Worm (Caenorhabditis elegans) whole organism, late embryonic: ENCODE measurements around the gene acr-15.

Experiments
- C08G9.2 ChIP-seq: sonication (generic microtip); optimal IDR thresholded peaks from 2 replicates; lab custom pipeline; 2016; ENCODE audit warnings: mild to moderate bottlenecking, missing genetic modification characterization, moderate library complexity, missing compliant biosample characterization
- C38D4.7 ChIP-seq: fragments of 200-800 bp; sonication (Bioruptor generic); optimal IDR thresholded peaks from 2 replicates; lab custom pipeline; 2018; ENCODE audit warnings: mild to moderate bottlenecking, missing genetic modification characterization, moderate library complexity, missing compliant biosample characterization
- K02D7.2 ChIP-seq: sonication (generic microtip); optimal IDR thresholded peaks from 2 replicates; lab custom pipeline; 2017; ENCODE audit warnings: mild to moderate bottlenecking, missing genetic modification characterization, missing compliant biosample characterization
- K09A11.1 ChIP-seq: sonication (generic microtip); optimal IDR thresholded peaks from 2 replicates; lab custom pipeline; 2017; ENCODE audit warnings: antibody characterized with exemption, mild to moderate bottlenecking, missing genetic modification characterization, missing compliant biosample characterization; ENCODE audit not compliant: insufficient read depth
- T23F11.4 ChIP-seq: fragments of 200-800 bp; sonication (Bioruptor generic); optimal IDR thresholded peaks from 2 replicates; lab custom pipeline; 2018; ENCODE audit warnings: mild to moderate bottlenecking, missing genetic modification characterization, missing compliant biosample characterization
- Y22D7AL.16 ChIP-seq: sonication (generic microtip); optimal IDR thresholded peaks from 2 replicates; lab custom pipeline; 2016; ENCODE audit warnings: missing genetic modification characterization, missing compliant biosample characterization
- ahr-1 ChIP-seq: sonication (generic microtip); optimal IDR thresholded peaks from 2 replicates; lab custom pipeline; 2016; ENCODE audit warnings: missing genetic modification characterization, missing compliant biosample characterization
- ceh-14 ChIP-seq: sonication (generic microtip); optimal IDR thresholded peaks from 2 replicates; lab custom pipeline; 2016; ENCODE audit warnings: missing genotype, missing genetic modification characterization, missing compliant biosample characterization
- ceh-22 ChIP-seq: sonication (generic microtip); optimal IDR thresholded peaks from 2 replicates; lab custom pipeline; 2017; ENCODE audit warnings: missing biosample characterization, missing genetic modification characterization
- ceh-24 ChIP-seq: sonication (generic microtip); optimal IDR thresholded peaks from 2 replicates; lab custom pipeline; 2016; ENCODE audit warnings: mild to moderate bottlenecking, missing genetic modification characterization, missing compliant biosample characterization
- ceh-30 ChIP-seq: fragments of 150-350 bp; optimal IDR thresholded peaks from 2 replicates; lab custom pipeline; 2014; ENCODE audit warnings: missing biosample characterization, missing genetic modification characterization
- ceh-31 ChIP-seq: sonication (generic microtip); optimal IDR thresholded peaks from 2 replicates; lab custom pipeline; 2016; ENCODE audit warnings: missing genetic modification characterization, missing compliant biosample characterization
- ceh-48 ChIP-seq: sonication (generic microtip); optimal IDR thresholded peaks from 2 replicates; lab custom pipeline; 2016; ENCODE audit warnings: missing genetic modification characterization, inconsistent platforms, missing compliant biosample characterization
- ceh-9 ChIP-seq: sonication (generic microtip); optimal IDR thresholded peaks from 2 replicates; lab custom pipeline; 2016; ENCODE audit warnings: mild to moderate bottlenecking, missing genetic modification characterization, inconsistent platforms, missing compliant biosample characterization
- che-1 ChIP-seq: sonication (generic microtip); optimal IDR thresholded peaks from 2 replicates; lab custom pipeline; 2016; ENCODE audit warnings: mild to moderate bottlenecking, missing genetic modification characterization, missing compliant biosample characterization
- dmd-4 ChIP-seq: sonication (generic microtip); optimal IDR thresholded peaks from 2 replicates; lab custom pipeline; 2016; ENCODE audit warnings: borderline replicate concordance, missing genetic modification characterization, missing compliant biosample characterization
- eyg-1 ChIP-seq: sonication (generic microtip); optimal IDR thresholded peaks from 2 replicates; lab custom pipeline; 2016; ENCODE audit warnings: missing genotype, missing genetic modification characterization, missing compliant biosample characterization
- fkh-10 ChIP-seq: fragments of 150-350 bp; optimal IDR thresholded peaks from 2 replicates; lab custom pipeline; 2014; ENCODE audit warnings: missing biosample characterization, missing genetic modification reagents, missing genetic modification characterization
- hlh-30 ChIP-seq: sonication (generic microtip); optimal IDR thresholded peaks from 2 replicates; lab custom pipeline; 2017; ENCODE audit warnings: antibody characterized with exemption, missing genetic modification characterization, missing compliant biosample characterization; ENCODE audit not compliant: insufficient read depth
- hlh-6 ChIP-seq: sonication (generic microtip); optimal IDR thresholded peaks from 2 replicates; lab custom pipeline; 2016; ENCODE audit warnings: missing genotype, missing genetic modification characterization, missing compliant biosample characterization
- hlh-8 ChIP-seq: sonication (generic microtip); optimal IDR thresholded peaks from 2 replicates; lab custom pipeline; 2016; ENCODE audit warnings: missing genotype, missing genetic modification characterization, missing compliant biosample characterization
- lim-6 ChIP-seq: sonication (generic microtip); optimal IDR thresholded peaks from 2 replicates; lab custom pipeline; 2016; ENCODE audit warnings: missing genetic modification characterization, missing compliant biosample characterization
- madf-2 ChIP-seq: sonication (generic microtip); optimal IDR thresholded peaks from 2 replicates; lab custom pipeline; 2017; ENCODE audit warnings: missing genetic modification characterization, missing compliant biosample characterization
- mec-3 ChIP-seq: sonication (generic microtip); optimal IDR thresholded peaks from 2 replicates; lab custom pipeline; 2016; ENCODE audit warnings: borderline replicate concordance, missing genetic modification characterization, missing compliant biosample characterization
- nhr-11 ChIP-seq: fragments of 150-350 bp; optimal IDR thresholded peaks from 2 replicates; lab custom pipeline; 2014; ENCODE audit warnings: missing biosample characterization, missing genetic modification characterization
- npax-4 ChIP-seq: sonication (generic microtip); optimal IDR thresholded peaks from 2 replicates; lab custom pipeline; 2016; ENCODE audit warnings: missing genetic modification characterization, missing compliant biosample characterization
- odd-2 ChIP-seq: sonication (generic microtip); optimal IDR thresholded peaks from 2 replicates; lab custom pipeline; 2017; ENCODE audit warnings: antibody characterized with exemption, mild to moderate bottlenecking, missing genetic modification characterization, missing compliant biosample characterization
- pag-3 ChIP-seq: sonication (generic microtip); optimal IDR thresholded peaks from 2 replicates; lab custom pipeline; 2016; ENCODE audit warnings: missing compliant biosample characterization, missing genetic modification characterization, borderline replicate concordance
- pax-1 ChIP-seq: fragments of 150-350 bp; optimal IDR thresholded peaks from 2 replicates; lab custom pipeline; 2014; ENCODE audit warnings: missing biosample characterization, missing genetic modification characterization
- pha-2 ChIP-seq: sonication (generic microtip); optimal IDR thresholded peaks from 2 replicates; lab custom pipeline; 2017; ENCODE audit warnings: mild to moderate bottlenecking, missing genetic modification characterization, missing compliant biosample characterization
- pha-4 ChIP-seq: fragments of 150-350 bp; optimal IDR thresholded peaks from 2 replicates; lab custom pipeline; 2018; ENCODE audit warnings: missing biosample characterization, missing genetic modification reagents, missing genetic modification characterization
- pros-1 ChIP-seq: fragments of 150-350 bp; optimal IDR thresholded peaks from 2 replicates; lab custom pipeline; 2014; ENCODE audit warnings: missing biosample characterization, missing genetic modification reagents, missing genetic modification characterization
- ref-2 ChIP-seq: sonication (generic microtip); optimal IDR thresholded peaks from 2 replicates; lab custom pipeline; 2016; ENCODE audit warnings: missing genetic modification characterization, missing compliant biosample characterization
- rnt-1 ChIP-seq: sonication (generic microtip); optimal IDR thresholded peaks from 2 replicates; lab custom pipeline; 2016; ENCODE audit warnings: missing genetic modification characterization, missing compliant biosample characterization
- sdc-2 ChIP-seq: sonication (generic microtip); optimal IDR thresholded peaks from 2 replicates; lab custom pipeline; 2016; ENCODE audit warnings: missing genotype, missing genetic modification characterization, missing compliant biosample characterization
- sox-2 ChIP-seq: fragments of 200-800 bp; sonication (Bioruptor generic); IDR thresholded peaks from 2 replicates; pipeline ENCODE4 v1.3.6; 2022; ENCODE audit warnings: missing genetic modification reagents, missing genetic modification characterization, missing compliant biosample characterization
- tbx-7 ChIP-seq: sonication (generic microtip); optimal IDR thresholded peaks from 2 replicates; lab custom pipeline; 2016; ENCODE audit warnings: missing genotype, missing genetic modification characterization, missing compliant biosample characterization
- ttx-3 ChIP-seq: sonication (generic microtip); optimal IDR thresholded peaks from 2 replicates; lab custom pipeline; 2016; ENCODE audit warnings: missing genetic modification reagents, missing genetic modification characterization, missing compliant biosample characterization
- unc-42 ChIP-seq: sonication (generic microtip); optimal IDR thresholded peaks from 2 replicates; lab custom pipeline; 2016; ENCODE audit warnings: missing genotype, missing genetic modification characterization, missing compliant biosample characterization
- unc-55 ChIP-seq: sonication (generic microtip); optimal IDR thresholded peaks from 2 replicates; lab custom pipeline; 2017; ENCODE audit warnings: missing biosample characterization, missing genetic modification reagents, missing genetic modification characterization
- unc-86 ChIP-seq: sonication (generic microtip); optimal IDR thresholded peaks from 2 replicates; lab custom pipeline; 2016; ENCODE audit warnings: missing genetic modification characterization, missing compliant biosample characterization
- zip-5 ChIP-seq: sonication (generic microtip); optimal IDR thresholded peaks from 2 replicates; lab custom pipeline; 2016; ENCODE audit warnings: missing genetic modification characterization, missing compliant biosample characterization
- ztf-16 ChIP-seq: sonication (generic microtip); optimal IDR thresholded peaks from 2 replicates; lab custom pipeline; 2017; ENCODE audit warnings: missing genetic modification characterization, missing compliant biosample characterization

The acr-15 gene

DNA sequence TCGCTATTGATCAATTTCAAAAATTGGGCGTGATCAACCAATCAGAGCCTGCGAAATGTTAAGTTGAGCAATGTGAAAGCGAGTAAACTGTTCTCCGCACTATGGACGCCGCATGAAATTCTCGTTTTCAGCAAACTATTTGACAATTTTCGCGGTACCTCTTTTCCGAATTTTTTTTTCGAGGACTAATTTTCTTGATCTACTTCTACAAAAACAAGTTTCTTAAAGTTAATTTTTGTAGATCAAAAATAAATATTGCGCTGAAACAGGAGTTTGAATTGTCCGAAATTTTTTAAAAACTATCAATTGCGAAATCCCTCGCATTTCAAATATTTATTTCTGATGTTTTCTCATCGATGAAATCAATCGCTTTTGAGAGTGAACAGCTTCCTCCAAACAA, 34.8 kb upstream of the acr-15 start:
- TF ChIP-seq hlh-6 (tag; lab: Kevin White, UChicago) (no peak), npax-4 (tag; lab: Kevin White, UChicago) (no peak), pax-1 (no peak), K09A11.1 (tag; lab: Kevin White, UChicago) (no peak), K02D7.2 (tag; lab: Kevin White, UChicago) (no peak), hlh-30 (no peak), T23F11.4 (GFP tag; lab: Kevin White, UChicago) (no peak), C38D4.7 (GFP tag; lab: Kevin White, UChicago) (no peak), ceh-48 (tag; lab: Kevin White, UChicago) (no peak), pros-1 (tag; lab: Kevin White, UChicago) (no peak), odd-2 (tag; lab: Kevin White, UChicago) (no peak), ceh-9 (no peak), Y22D7AL.16 (tag; lab: Kevin White, UChicago) (no peak), sdc-2 (tag; lab: Kevin White, UChicago) (no peak), rnt-1 (no peak), ceh-24 (tag; lab: Kevin White, UChicago) (no peak), nhr-11 (tag; lab: Kevin White, UChicago) (no peak), tbx-7 (tag; lab: Kevin White, UChicago) (no peak)

DNA sequence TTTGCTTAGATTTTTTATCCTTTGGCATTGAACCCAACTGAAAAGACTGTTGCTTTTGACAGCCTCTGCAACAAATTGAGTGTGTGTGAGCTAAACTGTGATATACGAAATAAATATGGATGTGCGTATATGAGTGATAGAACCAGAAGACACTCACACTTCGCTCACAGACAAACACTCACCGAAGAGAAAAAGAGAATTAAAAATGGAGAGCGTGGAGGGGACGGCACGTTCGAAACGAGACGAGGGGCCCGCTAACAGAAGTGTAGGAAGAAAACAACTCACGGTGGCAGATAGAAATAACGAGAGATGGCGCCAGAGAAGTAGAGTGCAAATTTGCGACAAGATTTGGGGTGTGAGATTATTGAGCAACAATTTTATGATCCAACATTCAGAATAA, 34.2 kb upstream of the acr-15 start:
- TF ChIP-seq hlh-8 (tag; lab: Kevin White, UChicago): no peak
- TF ChIP-seq unc-86 (tag; lab: Kevin White, UChicago): no peak
- no peak for TF ChIP-seq mec-3
- TF ChIP-seq ref-2 (tag; lab: Kevin White, UChicago): no peak
- no peak for TF ChIP-seq unc-55
- TF ChIP-seq pha-4 (tag; lab: Kevin White, UChicago): no peak
- no peak for TF ChIP-seq dmd-4 (tag; lab: Kevin White, UChicago)
- no peak for TF ChIP-seq fkh-10 (GFP tag; lab: Kevin White, UChicago)
- TF ChIP-seq ceh-31: no peak
- TF ChIP-seq madf-2 (tag; lab: Kevin White, UChicago): no peak
- no peak for TF ChIP-seq pag-3 (tag; lab: Kevin White, UChicago)
- no peak for TF ChIP-seq ztf-16 (tag; lab: Kevin White, UChicago)
- TF ChIP-seq Y22D7AL.16 (tag; lab: Kevin White, UChicago): no peak

DNA sequence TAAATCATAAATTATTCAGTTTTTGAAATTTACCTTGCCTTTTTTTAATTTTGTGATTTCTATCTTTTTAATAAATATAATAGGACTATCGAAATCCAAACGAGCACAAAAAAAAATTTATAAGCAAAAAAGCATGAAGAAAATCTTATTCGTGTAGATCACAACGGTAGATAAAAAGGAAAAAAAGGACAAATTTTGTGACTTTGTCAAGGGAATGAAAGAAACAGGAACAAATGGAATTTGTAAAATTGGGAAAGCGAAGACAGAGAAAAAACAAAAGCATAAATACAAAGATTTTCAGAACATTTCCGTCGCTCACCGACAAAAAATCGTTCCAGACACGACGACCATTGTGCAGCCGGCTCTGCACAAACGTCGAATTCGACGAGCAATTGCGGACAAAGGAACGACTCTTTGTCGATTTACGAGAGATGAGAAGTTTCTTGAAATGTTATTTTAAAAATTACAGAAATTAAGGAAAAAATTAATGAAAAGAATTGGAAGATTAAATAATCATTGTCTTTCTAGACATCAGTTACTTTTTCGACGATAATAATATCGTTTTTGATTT, 33.6 kb upstream of the acr-15 start, which contains the start of gene F45F2.10:
TSS of gene F45F2.10 (minus strand) at position 51 of the 571 bp plus-strand sequence.
- TF ChIP-seq ttx-3 (tag; lab: Kevin White, UChicago): no peak
- TF ChIP-seq unc-55: no peak
- no peak for TF ChIP-seq eyg-1
- no peak for TF ChIP-seq pha-2
- no peak for TF ChIP-seq C08G9.2
- peak; percentile 12; the same call in 1 of the 2 replicates for TF ChIP-seq sox-2 (GFP tag; lab: Robert Waterston, UW)

DNA sequence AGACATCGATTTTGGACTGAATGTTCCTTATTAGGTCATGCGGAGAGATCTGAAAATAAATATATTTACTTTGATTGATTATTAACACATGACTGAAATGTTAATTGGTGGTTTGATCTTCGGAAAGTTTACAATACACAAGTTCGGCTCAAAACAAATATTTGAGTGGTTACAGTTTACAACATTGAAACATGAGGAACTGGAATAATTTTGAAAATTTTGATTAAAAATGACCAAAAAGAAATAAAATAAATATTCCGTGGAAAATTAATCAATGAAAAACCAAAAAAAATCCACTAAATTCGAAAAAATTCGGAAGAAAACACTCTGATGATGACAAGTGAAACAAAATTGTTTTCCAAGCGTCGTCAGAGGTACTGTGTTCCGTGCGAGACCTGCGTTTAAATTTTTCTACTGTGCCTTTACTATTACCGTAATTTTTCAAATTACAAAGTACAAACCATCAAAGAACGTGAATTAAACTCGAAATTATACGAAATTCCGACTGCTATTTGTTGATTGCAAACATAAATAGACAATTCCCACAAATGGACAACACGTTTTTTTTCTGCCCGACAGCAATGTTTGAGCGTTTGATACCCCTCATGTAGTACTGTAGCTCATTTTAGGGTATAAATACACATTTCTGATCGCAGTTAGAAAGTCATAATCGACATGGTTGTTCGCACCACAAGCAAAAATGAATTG, 31.5 kb upstream of the acr-15 start, which contains the start of the genes F45F2.11 and otpl-7:
TSS of gene F45F2.11 (minus strand) at position 51 of the 708 bp plus-strand sequence.
TSS of gene otpl-7 (plus strand) at position 658 of the 708 bp plus-strand sequence.
- TF ChIP-seq ahr-1 (no peak), eyg-1 (no peak), unc-42 (tag; lab: Kevin White, UChicago) (no peak), ceh-22 (tag; lab: Kevin White, UChicago) (no peak), ceh-14 (tag; lab: Kevin White, UChicago) (no peak), zip-5 (tag; lab: Kevin White, UChicago) (no peak), lim-6 (tag; lab: Kevin White, UChicago) (no peak), che-1 (no peak), ceh-30 (tag; lab: Kevin White, UChicago) (no peak), fkh-10 (GFP tag; lab: Kevin White, UChicago) (no peak)
- TF ChIP-seq, all 69 proteins: peak for 0
